Worm (Caenorhabditis elegans) whole organism, early embryonic: Measurements from ENCODE around the gene ife-2.

Experiments
- B0310.2 ChIP-seq: sonication (generic microtip); optimal IDR thresholded peaks from 2 replicates; lab custom pipeline; 2016; ENCODE audit warnings: mild to moderate bottlenecking, missing genetic modification characterization, missing compliant biosample characterization
- F13C5.2 ChIP-seq: sonication (generic microtip); optimal IDR thresholded peaks from 2 replicates; lab custom pipeline; 2017; ENCODE audit warnings: mild to moderate bottlenecking, missing genetic modification characterization, inconsistent platforms, missing compliant biosample characterization
- aly-1 ChIP-seq: sonication (generic microtip); optimal IDR thresholded peaks from 2 replicates; lab custom pipeline; 2016; ENCODE audit warnings: missing genetic modification characterization, missing compliant biosample characterization
- ama-1 ChIP-seq: fragments of 150-350 bp; optimal IDR thresholded peaks from 2 replicates; lab custom pipeline; 2014
- ceh-13 ChIP-seq: fragments of 200-800 bp; sonication (Bioruptor generic); optimal IDR thresholded peaks from 2 replicates; lab custom pipeline; 2018; ENCODE audit warnings: mild to moderate bottlenecking, missing genetic modification characterization, missing compliant biosample characterization
- ceh-36 ChIP-seq: sonication (generic microtip); optimal IDR thresholded peaks from 2 replicates; lab custom pipeline; 2016; ENCODE audit warnings: missing genetic modification characterization, inconsistent platforms, missing compliant biosample characterization
- ets-7 ChIP-seq: sonication (generic microtip); optimal IDR thresholded peaks from 2 replicates; lab custom pipeline; 2016; ENCODE audit warnings: missing genotype, missing genetic modification characterization, missing compliant biosample characterization
- flt-1 ChIP-seq: fragments of 200-800 bp; sonication (Bioruptor generic); IDR thresholded peaks from 2 replicates; pipeline ENCODE4 v1.3.6; 2022; ENCODE audit warnings: missing genetic modification characterization, missing compliant biosample characterization
- hmbx-1 ChIP-seq: sonication (generic microtip); optimal IDR thresholded peaks from 2 replicates; lab custom pipeline; 2016; ENCODE audit warnings: mild to moderate bottlenecking, missing genetic modification characterization, missing compliant biosample characterization
- hmg-4 ChIP-seq: fragments of 200-800 bp; sonication (Bioruptor generic); optimal IDR thresholded peaks from 2 replicates; lab custom pipeline; 2018; ENCODE audit warnings: mild to moderate bottlenecking, missing genetic modification characterization, missing compliant biosample characterization
- hnd-1 ChIP-seq: sonication (generic microtip); optimal IDR thresholded peaks from 2 replicates; lab custom pipeline; 2016; ENCODE audit warnings: missing genetic modification characterization, missing compliant biosample characterization
- pes-1 ChIP-seq: fragments of 200-800 bp; sonication (Bioruptor generic); IDR thresholded peaks from 2 replicates; pipeline ENCODE4 v1.3.6; 2022; ENCODE audit warnings: missing genetic modification reagents, missing genetic modification characterization, missing compliant biosample characterization
- scrt-1 ChIP-seq: fragments of 200-800 bp; sonication (Bioruptor generic); IDR thresholded peaks from 2 replicates; pipeline ENCODE4 v1.3.6; 2022; ENCODE audit warnings: missing genetic modification characterization, missing compliant biosample characterization
- sea-1 ChIP-seq: fragments of 200-800 bp; sonication (Bioruptor generic); conservative IDR thresholded peaks from 2 replicates; pipeline ENCODE4 v1.3.6; 2022; ENCODE audit warnings: missing genetic modification characterization, missing compliant biosample characterization
- tbx-11 ChIP-seq: fragments of 200-800 bp; sonication (Bioruptor generic); IDR thresholded peaks from 2 replicates; pipeline ENCODE4 v1.3.6; 2022; ENCODE audit warnings: missing genetic modification characterization, missing compliant biosample characterization
- tbx-37 ChIP-seq: fragments of 200-800 bp; sonication (Bioruptor generic); conservative IDR thresholded peaks from 2 replicates; pipeline ENCODE4 v1.3.6; 2022; ENCODE audit warnings: missing genetic modification reagents, missing genetic modification characterization, missing compliant biosample characterization
- tra-4 ChIP-seq: sonication (generic microtip); optimal IDR thresholded peaks from 2 replicates; lab custom pipeline; 2017; ENCODE audit warnings: missing genetic modification characterization, missing compliant biosample characterization

Gene ife-2

ce11 chrX:380505-380904, 2.0 kb downstream of the ife-2 start, which contains the start of gene R04A9.3:
R04A9.3 (minus strand) TSS chrX:380605.
- no peak for TF ChIP-seq tbx-37 (GFP tag; lab: Robert Waterston, UW)
- no peak for TF ChIP-seq F13C5.2 (tag; lab: Kevin White, UChicago)
- TF ChIP-seq hnd-1 = no peak
- no peak for TF ChIP-seq aly-1 (tag; lab: Kevin White, UChicago)
- TF ChIP-seq ceh-36 (tag; lab: Kevin White, UChicago) = no peak
- TF ChIP-seq scrt-1 (GFP tag; lab: Robert Waterston, UW) = no peak
- TF ChIP-seq ceh-13 (GFP tag; lab: Kevin White, UChicago) = no peak
- TF ChIP-seq flt-1 = no peak
- TF ChIP-seq tbx-11 (GFP tag; lab: Robert Waterston, UW) = no peak
- no peak for TF ChIP-seq hmbx-1 (tag; lab: Kevin White, UChicago)
- no peak for TF ChIP-seq ets-7 (tag; lab: Kevin White, UChicago)
- no peak for TF ChIP-seq B0310.2
- no peak for TF ChIP-seq hmg-4 (GFP tag; lab: Kevin White, UChicago)
- TF ChIP-seq pes-1 = no peak
- TF ChIP-seq sea-1 = no peak
- TF ChIP-seq tra-4 (tag; lab: Kevin White, UChicago) = no peak
- no peak for TF ChIP-seq ama-1

DNA sequence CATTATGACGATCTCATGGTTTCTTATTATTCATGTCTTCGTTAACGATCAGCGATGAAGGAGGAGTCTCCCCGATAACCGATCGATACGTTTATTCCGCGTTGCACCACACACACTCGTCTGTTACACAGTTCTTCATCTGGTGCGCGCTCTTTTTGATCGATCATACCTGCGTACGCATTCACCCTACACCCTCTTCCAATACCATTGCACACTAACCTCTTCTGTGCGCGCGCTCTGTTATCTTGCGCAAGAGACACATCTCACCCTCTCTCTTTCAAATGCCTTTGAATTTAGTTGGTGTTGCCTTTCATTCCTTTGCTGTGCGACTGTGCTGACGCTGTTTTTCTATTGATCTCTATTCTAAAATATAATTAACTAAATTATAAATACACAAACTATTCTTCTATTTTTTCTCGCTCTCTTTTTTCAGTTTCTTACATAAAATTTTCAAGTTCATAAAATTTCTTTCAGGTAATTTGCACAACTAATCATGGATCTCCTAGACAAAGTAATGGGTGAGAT, 10.7 kb downstream of the ife-2 start, which contains the start of gene nrde-3:
TSS of gene nrde-3 (plus strand) at position 475 of the 525 bp plus-strand sequence.
- TF ChIP-seq ceh-13 (GFP tag; lab: Kevin White, UChicago) (no peak), hnd-1 (no peak), F13C5.2 (tag; lab: Kevin White, UChicago) (no peak), ets-7 (tag; lab: Kevin White, UChicago) (no peak), ceh-36 (tag; lab: Kevin White, UChicago) (no peak), B0310.2 (no peak), flt-1 (no peak), aly-1 (tag; lab: Kevin White, UChicago) (no peak), sea-1 (no peak), tbx-37 (GFP tag; lab: Robert Waterston, UW) (no peak), pes-1 (no peak), hmbx-1 (tag; lab: Kevin White, UChicago) (no peak), ama-1 (no peak)

ce11 chrX:369923-370322, 12.6 kb downstream of the ife-2 start:
- no peak for TF ChIP-seq ceh-36 (tag; lab: Kevin White, UChicago)

DNA sequence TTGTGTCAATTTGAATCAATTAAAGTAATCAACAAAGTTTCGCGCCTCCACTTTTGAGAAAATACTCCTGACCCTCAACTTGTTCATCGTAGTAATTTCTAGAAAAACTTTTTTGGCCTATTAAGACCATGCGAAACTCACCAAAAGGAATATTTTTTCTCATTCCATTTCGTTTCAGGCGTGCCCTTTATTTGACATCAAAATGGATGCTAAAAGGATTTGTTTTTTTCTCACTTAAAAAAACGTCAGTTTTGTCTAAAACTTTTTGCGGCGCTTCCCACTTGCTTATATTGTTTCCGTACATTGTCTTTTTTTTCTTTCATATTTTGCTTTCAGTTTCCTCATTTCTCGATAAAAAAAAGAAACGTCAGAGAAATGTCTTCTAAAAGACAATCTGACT, 22.0 kb downstream of the ife-2 start, which contains the start of gene C04E7.5:
TSS of gene C04E7.5 (plus strand) at position 301 of the 400 bp plus-strand sequence.
- no peak for TF ChIP-seq ets-7 (tag; lab: Kevin White, UChicago)
- no peak for TF ChIP-seq F13C5.2 (tag; lab: Kevin White, UChicago)
- TF ChIP-seq pes-1 = no peak
- TF ChIP-seq ama-1 = no peak
- TF ChIP-seq flt-1 = no peak
- no peak for TF ChIP-seq scrt-1 (GFP tag; lab: Robert Waterston, UW)
- no peak for TF ChIP-seq hnd-1
- no peak for TF ChIP-seq ceh-36 (tag; lab: Kevin White, UChicago)
- no peak for TF ChIP-seq tra-4 (tag; lab: Kevin White, UChicago)
- TF ChIP-seq hmbx-1 (tag; lab: Kevin White, UChicago) = no peak
- no peak for TF ChIP-seq hmg-4 (GFP tag; lab: Kevin White, UChicago)
- no peak for TF ChIP-seq tbx-37 (GFP tag; lab: Robert Waterston, UW)
- TF ChIP-seq sea-1 = no peak

DNA sequence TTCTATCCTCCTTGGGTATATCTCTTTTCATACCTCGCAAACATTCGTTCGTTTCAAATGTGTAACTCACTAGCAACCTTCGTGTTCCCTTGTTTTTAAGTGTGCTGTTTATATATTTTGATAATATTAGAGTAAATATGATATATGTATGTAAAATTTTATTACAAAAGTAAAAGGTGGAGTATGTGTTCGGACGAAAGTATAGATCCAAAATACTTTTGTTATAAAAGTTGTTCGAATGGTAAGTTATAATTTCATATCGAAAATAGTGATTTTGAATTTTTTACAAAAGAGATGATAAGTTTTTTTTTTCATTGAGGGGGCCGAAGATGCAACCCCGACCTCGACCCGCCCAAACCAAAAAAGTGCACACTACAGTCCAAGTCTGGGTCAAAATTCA, 24.7 kb downstream of the ife-2 start, which contains the start of gene C04E7.1:
TSS of gene C04E7.1 (plus strand) at position 301 of the 400 bp plus-strand sequence.
- TF ChIP-seq tra-4 (tag; lab: Kevin White, UChicago) (no peak), tbx-37 (GFP tag; lab: Robert Waterston, UW) (no peak), pes-1 (no peak), sea-1 (no peak), B0310.2 (no peak), ets-7 (tag; lab: Kevin White, UChicago) (no peak), scrt-1 (GFP tag; lab: Robert Waterston, UW) (no peak), hmg-4 (GFP tag; lab: Kevin White, UChicago) (no peak), tbx-11 (GFP tag; lab: Robert Waterston, UW) (no peak), ceh-36 (tag; lab: Kevin White, UChicago) (no peak), ceh-13 (GFP tag; lab: Kevin White, UChicago) (no peak), hmbx-1 (tag; lab: Kevin White, UChicago) (no peak), F13C5.2 (tag; lab: Kevin White, UChicago) (no peak), flt-1 (no peak), ama-1 (no peak), hnd-1 (no peak)

- TF ChIP-seq ceh-36 (tag; lab: Kevin White, UChicago) (peak; percentile 78), ets-7 (tag; lab: Kevin White, UChicago) (peak; percentile 62), hmbx-1 (tag; lab: Kevin White, UChicago) (peak; percentile 65), pes-1 (peak; percentile 91), B0310.2 (peak; percentile 65), tra-4 (tag; lab: Kevin White, UChicago) (peak; percentile 75), ama-1 (no peak), F13C5.2 (tag; lab: Kevin White, UChicago) (peak; percentile 96), hmg-4 (GFP tag; lab: Kevin White, UChicago) (peak; percentile 94), aly-1 (tag; lab: Kevin White, UChicago) (peak; percentile 69), flt-1 (peak; percentile 85), sea-1 (peak; percentile 91), scrt-1 (GFP tag; lab: Robert Waterston, UW) (peak; percentile 90), tbx-11 (GFP tag; lab: Robert Waterston, UW) (peak; percentile 90), hnd-1 (peak; percentile 85), tbx-37 (GFP tag; lab: Robert Waterston, UW) (peak; percentile 94), ceh-13 (GFP tag; lab: Kevin White, UChicago) (peak; percentile 70)
Measured at ce11 chrX:353134-353669, 29.3 kb downstream of the ife-2 start, which contains the start of gene sor-3. sor-3 (plus strand) TSS chrX:353619.

- peak; percentile 93 for TF ChIP-seq flt-1
- TF ChIP-seq pes-1 = peak; percentile 93
- TF ChIP-seq sea-1 = peak; percentile 90
- TF ChIP-seq tbx-11 (GFP tag; lab: Robert Waterston, UW) = peak; percentile 87
- TF ChIP-seq tbx-37 (GFP tag; lab: Robert Waterston, UW) = peak; percentile 89
- peak; percentile 91 for TF ChIP-seq scrt-1 (GFP tag; lab: Robert Waterston, UW)
- peak; percentile 18 for TF ChIP-seq ceh-36 (tag; lab: Kevin White, UChicago)
Measured at ce11 chrX:351398-351797, 31.1 kb downstream of the ife-2 start.
